Worm (Caenorhabditis elegans) whole organism, L1 larva: ENCODE results near the gene arrd-9.

Source experiments
- ama-1 ChIP-seq: fragments of 150-350 bp; optimal IDR thresholded peaks from 2 replicates; lab custom pipeline; 2014
- ceh-63 ChIP-seq: fragments of 200-800 bp; sonication (Bioruptor generic); optimal IDR thresholded peaks from 2 replicates; lab custom pipeline; 2018; ENCODE audit warnings: mild to moderate bottlenecking, missing genetic modification characterization, missing compliant biosample characterization
- ceh-8 ChIP-seq: fragments of 200-800 bp; sonication (Bioruptor generic); optimal IDR thresholded peaks from 2 replicates; lab custom pipeline; 2018; ENCODE audit warnings: mild to moderate bottlenecking, missing genetic modification characterization, moderate library complexity, missing compliant biosample characterization
- ceh-82 ChIP-seq, 3 experiments: fragments of 150-350 bp in 1 of 3; sonication (generic microtip) in 2 of 3; optimal IDR thresholded peaks; 2 replicates each; lab custom pipeline; 2014 to 2017; ENCODE audit warnings: missing biosample characterization in 3 of 3, missing genetic modification characterization in 3 of 3
- ceh-88 ChIP-seq: fragments of 200-800 bp; sonication (Bioruptor generic); IDR thresholded peaks from 2 replicates; pipeline ENCODE4 v1.3.6; 2022; ENCODE audit warnings: missing genetic modification characterization, missing compliant biosample characterization
- ces-1 ChIP-seq: fragments of 150-350 bp; optimal IDR thresholded peaks from 2 replicates; lab custom pipeline; 2014; ENCODE audit warnings: missing biosample characterization, missing genetic modification reagents, missing genetic modification characterization
- dpl-1 ChIP-seq, 3 experiments: fragments of 150-350 bp in 2 of 3; sonication (generic microtip) in 1 of 3; optimal IDR thresholded peaks; 2 replicates each; lab custom pipeline; 2014 to 2017; ENCODE audit warnings: missing biosample characterization in 3 of 3, missing genetic modification characterization in 3 of 3, missing genetic modification reagents in 3 of 3
- dsc-1 ChIP-seq: sonication (generic microtip); optimal IDR thresholded peaks from 2 replicates; lab custom pipeline; 2016; ENCODE audit warnings: mild to moderate bottlenecking, missing genetic modification characterization, missing compliant biosample characterization
- efl-1 ChIP-seq, 4 experiments: fragments of 150-350 bp; optimal IDR thresholded peaks in 3 of 4; peaks in 1 of 4; 1 replicate in 1 of 4; 2 replicates in 3 of 4; lab custom pipeline; 2014; ENCODE audit warnings: missing biosample characterization in 2 of 4, missing genetic modification characterization in 2 of 4, missing genetic modification reagents in 2 of 4
- egl-13 ChIP-seq: sonication (generic microtip); optimal IDR thresholded peaks from 2 replicates; lab custom pipeline; 2016; ENCODE audit warnings: missing genotype, missing genetic modification reagents, missing genetic modification characterization, missing compliant biosample characterization
- elt-2 ChIP-seq: sonication (generic microtip); optimal IDR thresholded peaks from 2 replicates; lab custom pipeline; 2016; ENCODE audit warnings: missing genetic modification characterization, mild to moderate bottlenecking, inconsistent platforms, missing compliant biosample characterization, missing genetic modification reagents
- elt-3 ChIP-seq, 6 experiments: fragments of 150-350 bp in 1 of 6; sonication (generic microtip); optimal IDR thresholded peaks; 2 replicates each; lab custom pipeline; 2017 to 2018; ENCODE audit warnings: missing biosample characterization in 6 of 6, missing genetic modification characterization in 6 of 6, inconsistent platforms in 1 of 6
- fkh-10 ChIP-seq: sonication (generic microtip); optimal IDR thresholded peaks from 2 replicates; lab custom pipeline; 2017; ENCODE audit warnings: missing biosample characterization, missing genetic modification reagents, missing genetic modification characterization
- fkh-4 ChIP-seq: sonication (generic microtip); optimal IDR thresholded peaks from 2 replicates; lab custom pipeline; 2016; ENCODE audit warnings: missing compliant biosample characterization, missing genetic modification characterization, borderline replicate concordance
- fkh-8 ChIP-seq: sonication (generic microtip); optimal IDR thresholded peaks from 2 replicates; lab custom pipeline; 2016; ENCODE audit warnings: mild to moderate bottlenecking, missing genetic modification characterization, missing compliant biosample characterization
- hpl-2 ChIP-seq: fragments of 150-350 bp; optimal IDR thresholded peaks from 2 replicates; lab custom pipeline; 2014; ENCODE audit warnings: missing biosample characterization, missing genetic modification reagents, missing genetic modification characterization
- isw-1 ChIP-seq: fragments of 200-800 bp; sonication (Bioruptor generic); IDR thresholded peaks from 2 replicates; pipeline ENCODE4 v1.3.6; 2022; ENCODE audit warnings: missing genetic modification characterization, missing compliant biosample characterization
- jun-1 ChIP-seq: fragments of 150-350 bp; optimal IDR thresholded peaks from 2 replicates; lab custom pipeline; 2014; ENCODE audit warnings: missing biosample characterization, missing genetic modification reagents, missing genetic modification characterization
- lin-14 ChIP-seq: fragments of 200-800 bp; sonication (Bioruptor generic); optimal IDR thresholded peaks from 2 replicates; lab custom pipeline; 2018; ENCODE audit warnings: mild to moderate bottlenecking, missing genetic modification characterization, moderate library complexity, missing compliant biosample characterization
- lin-35 ChIP-seq, 2 experiments: fragments of 150-350 bp; optimal IDR thresholded peaks; 2 replicates each; lab custom pipeline; 2014; ENCODE audit warnings: missing biosample characterization in 2 of 2, missing genetic modification characterization in 2 of 2, missing genetic modification reagents in 2 of 2
- mdl-1 ChIP-seq, 2 experiments: fragments of 150-350 bp; optimal IDR thresholded peaks; 2 replicates each; lab custom pipeline; 2014 to 2017; ENCODE audit warnings: missing biosample characterization in 2 of 2, missing genetic modification characterization in 2 of 2, inconsistent platforms in 1 of 2
- mep-1 ChIP-seq: fragments of 150-350 bp; optimal IDR thresholded peaks from 2 replicates; lab custom pipeline; 2014; ENCODE audit warnings: missing biosample characterization, missing genetic modification characterization
- nhr-12 ChIP-seq: sonication (generic microtip); optimal IDR thresholded peaks from 2 replicates; lab custom pipeline; 2017; ENCODE audit warnings: missing biosample characterization, missing genetic modification characterization
- nhr-47 ChIP-seq: sonication (generic microtip); optimal IDR thresholded peaks from 2 replicates; lab custom pipeline; 2016; ENCODE audit warnings: mild to moderate bottlenecking, missing genetic modification characterization, moderate library complexity, missing compliant biosample characterization
- nhr-71 ChIP-seq: sonication (generic microtip); optimal IDR thresholded peaks from 2 replicates; lab custom pipeline; 2016; ENCODE audit warnings: mild to moderate bottlenecking, missing genetic modification characterization, moderate library complexity, missing compliant biosample characterization
- nhr-77 ChIP-seq: fragments of 150-350 bp; optimal IDR thresholded peaks from 2 replicates; lab custom pipeline; 2014; ENCODE audit warnings: missing biosample characterization, missing genetic modification characterization
- rnt-1 ChIP-seq: sonication (generic microtip); optimal IDR thresholded peaks from 2 replicates; lab custom pipeline; 2016; ENCODE audit warnings: mild to moderate bottlenecking, missing genetic modification characterization, moderate library complexity, missing compliant biosample characterization
- snpc-4 ChIP-seq: fragments of 150-350 bp; optimal IDR thresholded peaks from 2 replicates; lab custom pipeline; 2014; ENCODE audit warnings: missing biosample characterization, missing genetic modification characterization
- sox-4 ChIP-seq: sonication (generic microtip); optimal IDR thresholded peaks from 2 replicates; lab custom pipeline; 2016; ENCODE audit warnings: missing genetic modification characterization, missing compliant biosample characterization
- sptf-1 ChIP-seq: fragments of 150-350 bp; optimal IDR thresholded peaks from 2 replicates; lab custom pipeline; 2014; ENCODE audit warnings: missing biosample characterization, missing genetic modification characterization
- sup-37 ChIP-seq: fragments of 200-800 bp; sonication (Bioruptor generic); optimal IDR thresholded peaks from 2 replicates; lab custom pipeline; 2018; ENCODE audit warnings: mild to moderate bottlenecking, missing genetic modification characterization, missing compliant biosample characterization
- swsn-7 ChIP-seq: sonication (generic microtip); optimal IDR thresholded peaks from 2 replicates; lab custom pipeline; 2016; ENCODE audit warnings: missing genetic modification characterization, missing compliant biosample characterization
- tlp-1 ChIP-seq: fragments of 150-350 bp; optimal IDR thresholded peaks from 2 replicates; lab custom pipeline; 2014; ENCODE audit warnings: missing biosample characterization, missing genetic modification characterization
- unc-30 ChIP-seq: sonication (generic microtip); optimal IDR thresholded peaks from 2 replicates; lab custom pipeline; 2017; ENCODE audit warnings: missing biosample characterization, missing genetic modification characterization
- unc-86 ChIP-seq: sonication (generic microtip); optimal IDR thresholded peaks from 2 replicates; lab custom pipeline; 2016; ENCODE audit warnings: missing genetic modification characterization, missing compliant biosample characterization
- unc-98 ChIP-seq: fragments of 200-800 bp; sonication (Bioruptor generic); IDR thresholded peaks from 2 replicates; pipeline ENCODE4 v1.3.6; 2022; ENCODE audit warnings: missing genetic modification characterization, missing compliant biosample characterization
- vab-15 ChIP-seq: sonication (generic microtip); optimal IDR thresholded peaks from 2 replicates; lab custom pipeline; 2017; ENCODE audit warnings: missing genotype, mild to moderate bottlenecking, missing genetic modification characterization, missing compliant biosample characterization
- xbp-1 ChIP-seq: sonication (generic microtip); optimal IDR thresholded peaks from 2 replicates; lab custom pipeline; 2016; ENCODE audit warnings: missing genetic modification characterization, missing compliant biosample characterization
- zag-1 ChIP-seq: fragments of 150-350 bp; optimal IDR thresholded peaks from 2 replicates; lab custom pipeline; 2014; ENCODE audit warnings: missing biosample characterization, missing genetic modification characterization
- zip-4 ChIP-seq: fragments of 200-800 bp; sonication (Bioruptor generic); optimal IDR thresholded peaks from 2 replicates; lab custom pipeline; 2018; ENCODE audit warnings: mild to moderate bottlenecking, missing genetic modification characterization, moderate library complexity, missing compliant biosample characterization
- ztf-11 ChIP-seq, 2 experiments: sonication (generic microtip); optimal IDR thresholded peaks; 2 replicates each; lab custom pipeline; 2016 to 2017; ENCODE audit warnings: missing genetic modification characterization in 2 of 2, missing biosample characterization in 1 of 2, missing compliant biosample characterization in 1 of 2

Gene arrd-9

DNA sequence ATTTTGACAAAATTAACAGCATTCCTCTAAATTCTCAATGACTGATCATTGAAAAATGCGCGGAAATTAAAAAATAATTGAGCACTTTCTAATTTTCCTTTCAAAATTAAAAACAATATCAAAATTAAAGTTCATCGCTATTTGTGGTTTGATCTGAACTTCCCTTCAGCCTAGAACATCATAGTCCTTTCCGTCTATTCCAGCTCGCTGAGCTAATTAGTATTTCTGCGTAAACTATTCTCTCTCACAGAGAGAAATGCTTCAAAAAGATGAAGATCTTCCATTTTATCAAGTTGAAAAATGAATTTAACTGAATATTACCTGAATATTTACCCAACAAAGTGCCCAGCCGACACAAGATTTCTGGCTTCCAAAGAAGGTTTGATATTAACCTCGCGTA is 26.3 kb upstream of the arrd-9 start, which contains the start of gene srh-68:
srh-68 (plus strand) TSS at position 301 of the 400 bp plus-strand sequence.
- no peak for TF ChIP-seq mep-1 (tag; lab: Kevin White, UChicago)
- no peak for TF ChIP-seq dpl-1 (GFP tag; optimal IDR thresholded peaks at IDR 0.05; lab: Kevin White, UChicago)
- TF ChIP-seq nhr-77 (tag; lab: Kevin White, UChicago) = no peak
- no peak for TF ChIP-seq unc-98 (GFP tag; lab: Robert Waterston, UW)
- no peak for TF ChIP-seq elt-2 (tag; lab: Kevin White, UChicago)
- TF ChIP-seq fkh-4 (tag; lab: Kevin White, UChicago) = no peak
- no peak for TF ChIP-seq snpc-4
- no peak for TF ChIP-seq xbp-1 (tag; lab: Kevin White, UChicago)
- no peak for TF ChIP-seq unc-86 (tag; lab: Kevin White, UChicago)

DNA sequence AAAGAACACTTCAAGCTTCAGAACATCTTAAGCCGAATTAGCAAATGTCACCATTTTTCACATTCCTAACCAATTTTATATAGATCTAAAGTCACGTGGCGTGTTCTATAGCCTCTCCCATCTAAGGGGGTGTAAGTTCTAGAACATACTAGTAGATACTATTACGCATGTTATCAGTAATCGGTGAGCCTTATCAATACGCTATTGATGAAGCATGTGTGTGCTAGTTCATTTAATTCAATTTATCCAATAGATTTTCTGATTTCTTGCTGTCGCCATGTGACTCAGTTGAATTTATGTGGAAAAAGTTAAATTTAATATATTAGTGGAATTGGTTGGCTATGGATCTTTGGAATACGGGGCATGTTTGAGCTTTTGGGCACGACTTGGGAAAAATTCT is 25.8 kb upstream of the arrd-9 start:
- TF ChIP-seq fkh-8 (tag; lab: Kevin White, UChicago) = peak; percentile 78
- no peak for TF ChIP-seq rnt-1 (tag; lab: Kevin White, UChicago)
- TF ChIP-seq sox-4 (tag; lab: Kevin White, UChicago) = peak; percentile 66
- TF ChIP-seq ceh-8 (GFP tag; lab: Kevin White, UChicago) = peak; percentile 27
- TF ChIP-seq egl-13 = peak; percentile 25
- no peak for TF ChIP-seq ceh-82 (tag; optimal IDR thresholded peaks at IDR 0.05; lab: Kevin White, UChicago)
- peak; percentile 65 for TF ChIP-seq nhr-47 (tag; lab: Kevin White, UChicago)
- TF ChIP-seq swsn-7 (tag; lab: Kevin White, UChicago) = peak; percentile 0
- peak; percentile 1 for TF ChIP-seq dsc-1 (tag; lab: Kevin White, UChicago)
- TF ChIP-seq sptf-1 (tag; lab: Kevin White, UChicago) = no peak

DNA sequence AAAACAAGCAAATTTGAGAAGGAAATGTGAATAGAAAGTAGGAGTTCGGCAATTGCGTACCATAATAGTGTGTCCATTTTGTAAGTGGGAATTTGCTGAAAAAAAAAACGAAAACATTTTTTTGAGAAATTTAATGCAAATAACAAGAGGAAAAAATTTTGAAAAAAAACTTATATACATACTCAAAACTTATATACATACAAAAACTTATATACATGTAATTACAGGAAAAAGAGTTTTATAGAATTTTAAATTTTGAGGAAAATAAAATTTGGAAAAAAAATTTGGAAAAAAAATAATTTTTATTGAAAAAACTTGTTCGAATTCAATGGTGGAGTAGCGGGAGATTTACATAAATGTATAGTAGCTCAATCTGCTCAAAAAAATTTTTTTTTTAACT is 22.1 kb upstream of the arrd-9 start, which contains the start of gene ador-1:
ador-1 (minus strand) TSS at position 101 of the 400 bp plus-strand sequence.
- no peak for TF ChIP-seq isw-1 (GFP tag; lab: Robert Waterston, UW)
- no peak for TF ChIP-seq sup-37 (GFP tag; lab: Kevin White, UChicago)
- no peak for TF ChIP-seq ceh-63 (GFP tag; lab: Kevin White, UChicago)
- TF ChIP-seq ceh-8 (GFP tag; lab: Kevin White, UChicago) = no peak
- TF ChIP-seq hpl-2 (GFP tag; lab: Kevin White, UChicago) = no peak
- TF ChIP-seq swsn-7 (tag; lab: Kevin White, UChicago) = no peak
- TF ChIP-seq unc-98 (GFP tag; lab: Robert Waterston, UW) = no peak
- no peak for TF ChIP-seq rnt-1 (tag; lab: Kevin White, UChicago)
- no peak for TF ChIP-seq ztf-11 (tag; optimal IDR thresholded peaks at IDR 0.05; lab: Kevin White, UChicago)
- TF ChIP-seq, all 84 proteins: peak for 0

DNA sequence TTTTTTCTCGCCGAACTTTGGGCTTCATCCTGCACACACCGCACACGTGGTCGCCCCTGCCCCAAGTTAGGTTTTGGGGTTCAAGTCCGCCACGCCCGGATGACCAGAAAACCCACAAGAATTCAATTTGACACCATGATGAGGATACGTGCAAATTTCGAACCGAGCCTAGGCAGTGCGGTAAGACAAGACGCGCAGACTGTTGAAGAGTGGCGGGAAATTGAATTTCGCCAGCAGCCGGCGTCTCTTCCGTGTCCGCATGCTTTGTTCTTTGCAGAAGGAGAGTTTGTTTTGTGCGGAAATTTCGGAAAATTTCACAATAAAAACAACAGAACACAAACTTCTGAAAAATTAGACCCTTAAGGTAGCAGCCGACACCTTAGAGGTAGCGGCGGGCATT is 19.3 kb upstream of the arrd-9 start:
- TF ChIP-seq nhr-47 (tag; lab: Kevin White, UChicago) (no peak), nhr-12 (tag; lab: Kevin White, UChicago) (no peak), vab-15 (tag; lab: Kevin White, UChicago) (no peak), ceh-88 (GFP tag; lab: Robert Waterston, UW) (no peak), unc-30 (tag; lab: Kevin White, UChicago) (no peak), hpl-2 (GFP tag; lab: Kevin White, UChicago) (no peak), jun-1 (tag; lab: Kevin White, UChicago) (no peak), fkh-10 (GFP tag; lab: Kevin White, UChicago) (peak; percentile 78), ces-1 (no peak), zip-4 (GFP tag; lab: Kevin White, UChicago) (no peak), elt-3 (tag; optimal IDR thresholded peaks at IDR 0.05; lab: Kevin White, UChicago) (no peak), nhr-71 (tag; lab: Kevin White, UChicago) (peak; percentile 18), ama-1 (lab: Kevin White, UChicago) (no peak), elt-2 (tag; lab: Kevin White, UChicago) (no peak), zag-1 (tag; lab: Kevin White, UChicago) (no peak), lin-14 (GFP tag; lab: Kevin White, UChicago) (peak; percentile 67), ceh-82 (tag; optimal IDR thresholded peaks at IDR 0.05; lab: Kevin White, UChicago) (no peak), efl-1 (optimal IDR thresholded peaks at IDR 0.05; lab: Kevin White, UChicago) (peak; percentile 8 to 72), efl-1 (GFP tag; optimal IDR thresholded peaks at IDR 0.05 in 1 of 2; lab: Kevin White, UChicago) (peak; percentile 29 to 80), nhr-77 (tag; lab: Kevin White, UChicago) (no peak), tlp-1 (no peak), rnt-1 (tag; lab: Kevin White, UChicago) (no peak), isw-1 (GFP tag; lab: Robert Waterston, UW) (no peak), lin-35 (GFP tag; optimal IDR thresholded peaks at IDR 0.05; lab: Kevin White, UChicago) (no peak), dpl-1 (GFP tag; optimal IDR thresholded peaks at IDR 0.05; lab: Kevin White, UChicago) (peak in 1 of 3 experiments; percentile 21), egl-13 (no peak), mdl-1 (tag; optimal IDR thresholded peaks at IDR 0.05; lab: Kevin White, UChicago) (no peak)
